Worm (Caenorhabditis elegans): ENCODE data around the gene ilkp-1.

ilkp-1 gene

ce11 chrII:11105981-11106711 is 56.1 kb downstream of the ilkp-1 start, which contains the start of gene nasp-1 (continued):
- TF ChIP-seq Y53F4B.3 (GFP tag; IDR thresholded peaks at IDR 0.05) (no peak), efl-1 (GFP tag; optimal IDR thresholded peaks at IDR 0.05) (peak; percentile 94), lin-40 (tag; optimal IDR thresholded peaks at IDR 0.05) (no peak), hmg-1.2 (GFP tag; IDR thresholded peaks at IDR 0.05) (no peak; the same call in 1 of the 2 replicates), madf-6 (GFP tag; IDR thresholded peaks at IDR 0.05) (peak; percentile 90), B0019.2 (GFP tag; conservative IDR thresholded peaks at IDR 0.05) (no peak), attf-6 (GFP tag; IDR thresholded peaks at IDR 0.05) (no peak), ztf-25 (GFP tag; IDR thresholded peaks at IDR 0.05) (no peak), atf-7 (tag; optimal IDR thresholded peaks at IDR 0.05) (no peak), F49E8.2 (tag; optimal IDR thresholded peaks at IDR 0.05; ENCODE audit: insufficient read depth) (peak; percentile 50), aptf-3 (GFP tag; IDR thresholded peaks at IDR 0.05) (no peak)

Data from whole organism, young adult.